Worm (Caenorhabditis elegans) whole organism, L1 larva: ENCODE results near the gene nono-1.

Source experiments
- C16A3.4 ChIP-seq: fragments of 150-350 bp; optimal IDR thresholded peaks from 2 replicates; lab custom pipeline; 2014; ENCODE audit warnings: missing biosample characterization, missing genetic modification characterization
- Y116A8C.19 ChIP-seq: sonication (generic microtip); optimal IDR thresholded peaks from 2 replicates; lab custom pipeline; 2016; ENCODE audit warnings: missing compliant biosample characterization, missing genetic modification characterization, borderline replicate concordance
- aha-1 ChIP-seq: fragments of 150-350 bp; optimal IDR thresholded peaks from 2 replicates; lab custom pipeline; 2014; ENCODE audit warnings: missing biosample characterization, missing genetic modification characterization
- alr-1 ChIP-seq: fragments of 200-800 bp; sonication (Bioruptor generic); optimal IDR thresholded peaks from 2 replicates; lab custom pipeline; 2018; ENCODE audit warnings: borderline replicate concordance, mild to moderate bottlenecking, missing genetic modification characterization, missing compliant biosample characterization
- aly-2 ChIP-seq: fragments of 150-350 bp; optimal IDR thresholded peaks from 2 replicates; lab custom pipeline; 2014; ENCODE audit warnings: missing biosample characterization, missing genetic modification characterization
- ama-1 ChIP-seq: fragments of 150-350 bp; optimal IDR thresholded peaks from 2 replicates; lab custom pipeline; 2014
- ceh-8 ChIP-seq: fragments of 200-800 bp; sonication (Bioruptor generic); optimal IDR thresholded peaks from 2 replicates; lab custom pipeline; 2018; ENCODE audit warnings: mild to moderate bottlenecking, missing genetic modification characterization, moderate library complexity, missing compliant biosample characterization
- ceh-88 ChIP-seq: fragments of 200-800 bp; sonication (Bioruptor generic); IDR thresholded peaks from 2 replicates; pipeline ENCODE4 v1.3.6; 2022; ENCODE audit warnings: missing genetic modification characterization, missing compliant biosample characterization
- ces-1 ChIP-seq: fragments of 150-350 bp; optimal IDR thresholded peaks from 2 replicates; lab custom pipeline; 2014; ENCODE audit warnings: missing biosample characterization, missing genetic modification reagents, missing genetic modification characterization
- dsc-1 ChIP-seq: sonication (generic microtip); optimal IDR thresholded peaks from 2 replicates; lab custom pipeline; 2016; ENCODE audit warnings: mild to moderate bottlenecking, missing genetic modification characterization, missing compliant biosample characterization
- efl-1 ChIP-seq, 4 experiments: fragments of 150-350 bp; optimal IDR thresholded peaks in 3 of 4; peaks in 1 of 4; 1 replicate in 1 of 4; 2 replicates in 3 of 4; lab custom pipeline; 2014; ENCODE audit warnings: missing biosample characterization in 2 of 4, missing genetic modification characterization in 2 of 4, missing genetic modification reagents in 2 of 4
- efl-3 ChIP-seq: fragments of 200-800 bp; sonication (Bioruptor generic); optimal IDR thresholded peaks from 2 replicates; lab custom pipeline; 2018; ENCODE audit warnings: mild to moderate bottlenecking, missing genetic modification characterization, missing compliant biosample characterization
- egl-27 ChIP-seq, 2 experiments: fragments of 150-350 bp in 1 of 2; sonication (generic microtip); optimal IDR thresholded peaks; 3 replicates each; lab custom pipeline; 2017 to 2018; ENCODE audit warnings: missing biosample characterization in 2 of 2, missing genetic modification characterization in 2 of 2, missing genetic modification reagents in 2 of 2
- elt-2 ChIP-seq: sonication (generic microtip); optimal IDR thresholded peaks from 2 replicates; lab custom pipeline; 2016; ENCODE audit warnings: missing genetic modification characterization, mild to moderate bottlenecking, inconsistent platforms, missing compliant biosample characterization, missing genetic modification reagents
- elt-3 ChIP-seq, 6 experiments: fragments of 150-350 bp in 1 of 6; sonication (generic microtip); optimal IDR thresholded peaks; 2 replicates each; lab custom pipeline; 2017 to 2018; ENCODE audit warnings: missing biosample characterization in 6 of 6, missing genetic modification characterization in 6 of 6, inconsistent platforms in 1 of 6
- ets-5 ChIP-seq: fragments of 200-800 bp; sonication (Bioruptor generic); IDR thresholded peaks from 2 replicates; pipeline ENCODE4 v1.3.6; 2022; ENCODE audit warnings: missing genetic modification characterization, missing compliant biosample characterization
- fkh-10 ChIP-seq: sonication (generic microtip); optimal IDR thresholded peaks from 2 replicates; lab custom pipeline; 2017; ENCODE audit warnings: missing biosample characterization, missing genetic modification reagents, missing genetic modification characterization
- fkh-4 ChIP-seq: sonication (generic microtip); optimal IDR thresholded peaks from 2 replicates; lab custom pipeline; 2016; ENCODE audit warnings: missing compliant biosample characterization, missing genetic modification characterization, borderline replicate concordance
- fkh-8 ChIP-seq: sonication (generic microtip); optimal IDR thresholded peaks from 2 replicates; lab custom pipeline; 2016; ENCODE audit warnings: mild to moderate bottlenecking, missing genetic modification characterization, missing compliant biosample characterization
- fos-1 ChIP-seq: fragments of 150-350 bp; optimal IDR thresholded peaks from 2 replicates; lab custom pipeline; 2014; ENCODE audit warnings: missing biosample characterization, missing genetic modification characterization
- hlh-4 ChIP-seq: sonication (generic microtip); optimal IDR thresholded peaks from 2 replicates; lab custom pipeline; 2016; ENCODE audit warnings: mild to moderate bottlenecking, missing genetic modification characterization, missing compliant biosample characterization
- hpl-2 ChIP-seq: fragments of 150-350 bp; optimal IDR thresholded peaks from 2 replicates; lab custom pipeline; 2014; ENCODE audit warnings: missing biosample characterization, missing genetic modification reagents, missing genetic modification characterization
- isw-1 ChIP-seq: fragments of 200-800 bp; sonication (Bioruptor generic); IDR thresholded peaks from 2 replicates; pipeline ENCODE4 v1.3.6; 2022; ENCODE audit warnings: missing genetic modification characterization, missing compliant biosample characterization
- lin-39 ChIP-seq: fragments of 150-350 bp; optimal IDR thresholded peaks from 2 replicates; lab custom pipeline; 2014; ENCODE audit warnings: missing biosample characterization, missing genetic modification reagents, missing genetic modification characterization
- mab-9 ChIP-seq: fragments of 200-800 bp; sonication (Bioruptor generic); IDR thresholded peaks from 2 replicates; pipeline ENCODE4 v1.3.6; 2022; ENCODE audit warnings: missing genetic modification reagents, missing genetic modification characterization, missing compliant biosample characterization
- mdl-1 ChIP-seq, 2 experiments: fragments of 150-350 bp; optimal IDR thresholded peaks; 2 replicates each; lab custom pipeline; 2014 to 2017; ENCODE audit warnings: missing biosample characterization in 2 of 2, missing genetic modification characterization in 2 of 2, inconsistent platforms in 1 of 2
- mep-1 ChIP-seq: fragments of 150-350 bp; optimal IDR thresholded peaks from 2 replicates; lab custom pipeline; 2014; ENCODE audit warnings: missing biosample characterization, missing genetic modification characterization
- nhr-20 ChIP-seq: sonication (generic microtip); optimal IDR thresholded peaks from 2 replicates; lab custom pipeline; 2016; ENCODE audit warnings: mild to moderate bottlenecking, missing genetic modification characterization, missing compliant biosample characterization
- nhr-237 ChIP-seq: fragments of 150-350 bp; optimal IDR thresholded peaks from 2 replicates; lab custom pipeline; 2014; ENCODE audit warnings: missing biosample characterization, missing genetic modification characterization
- nhr-28 ChIP-seq: fragments of 150-350 bp; optimal IDR thresholded peaks from 2 replicates; lab custom pipeline; 2014; ENCODE audit warnings: missing biosample characterization, missing genetic modification characterization
- nhr-47 ChIP-seq: sonication (generic microtip); optimal IDR thresholded peaks from 2 replicates; lab custom pipeline; 2016; ENCODE audit warnings: mild to moderate bottlenecking, missing genetic modification characterization, moderate library complexity, missing compliant biosample characterization
- nhr-71 ChIP-seq: sonication (generic microtip); optimal IDR thresholded peaks from 2 replicates; lab custom pipeline; 2016; ENCODE audit warnings: mild to moderate bottlenecking, missing genetic modification characterization, moderate library complexity, missing compliant biosample characterization
- nhr-76 ChIP-seq: sonication (generic microtip); optimal IDR thresholded peaks from 2 replicates; lab custom pipeline; 2017; ENCODE audit warnings: missing biosample characterization, missing genetic modification characterization
- nhr-84 ChIP-seq: sonication (generic microtip); optimal IDR thresholded peaks from 2 replicates; lab custom pipeline; 2017; ENCODE audit warnings: missing biosample characterization, missing genetic modification characterization
- nhr-90 ChIP-seq: sonication (generic microtip); optimal IDR thresholded peaks from 2 replicates; lab custom pipeline; 2016; ENCODE audit warnings: mild to moderate bottlenecking, missing genetic modification characterization, missing compliant biosample characterization; ENCODE audit not compliant: poor library complexity
- pag-3 ChIP-seq: sonication (generic microtip); optimal IDR thresholded peaks from 2 replicates; lab custom pipeline; 2017; ENCODE audit warnings: missing genetic modification characterization, mild to moderate bottlenecking, missing compliant biosample characterization, antibody characterized with exemption, borderline replicate concordance; ENCODE audit not compliant: insufficient read depth
- pqm-1 ChIP-seq: sonication (generic microtip); optimal IDR thresholded peaks from 3 replicates; lab custom pipeline; 2017; ENCODE audit warnings: missing biosample characterization, missing genetic modification characterization
- snpc-4 ChIP-seq: fragments of 150-350 bp; optimal IDR thresholded peaks from 2 replicates; lab custom pipeline; 2014; ENCODE audit warnings: missing biosample characterization, missing genetic modification characterization
- snu-23 ChIP-seq: sonication (generic microtip); optimal IDR thresholded peaks from 2 replicates; lab custom pipeline; 2016; ENCODE audit warnings: missing genetic modification characterization, missing compliant biosample characterization
- sox-4 ChIP-seq: sonication (generic microtip); optimal IDR thresholded peaks from 2 replicates; lab custom pipeline; 2016; ENCODE audit warnings: missing genetic modification characterization, missing compliant biosample characterization
- sptf-1 ChIP-seq: fragments of 150-350 bp; optimal IDR thresholded peaks from 2 replicates; lab custom pipeline; 2014; ENCODE audit warnings: missing biosample characterization, missing genetic modification characterization
- swsn-7 ChIP-seq: sonication (generic microtip); optimal IDR thresholded peaks from 2 replicates; lab custom pipeline; 2016; ENCODE audit warnings: missing genetic modification characterization, missing compliant biosample characterization
- tbx-2 ChIP-seq: sonication (generic microtip); optimal IDR thresholded peaks from 2 replicates; lab custom pipeline; 2016; ENCODE audit warnings: missing genetic modification characterization, missing compliant biosample characterization
- unc-130 ChIP-seq: fragments of 150-350 bp; optimal IDR thresholded peaks from 2 replicates; lab custom pipeline; 2017; ENCODE audit warnings: missing biosample characterization, missing genetic modification characterization, inconsistent platforms
- unc-30 ChIP-seq: sonication (generic microtip); optimal IDR thresholded peaks from 2 replicates; lab custom pipeline; 2017; ENCODE audit warnings: missing biosample characterization, missing genetic modification characterization
- unc-86 ChIP-seq: sonication (generic microtip); optimal IDR thresholded peaks from 2 replicates; lab custom pipeline; 2016; ENCODE audit warnings: missing genetic modification characterization, missing compliant biosample characterization
- unc-98 ChIP-seq: fragments of 200-800 bp; sonication (Bioruptor generic); IDR thresholded peaks from 2 replicates; pipeline ENCODE4 v1.3.6; 2022; ENCODE audit warnings: missing genetic modification characterization, missing compliant biosample characterization
- vab-15 ChIP-seq: sonication (generic microtip); optimal IDR thresholded peaks from 2 replicates; lab custom pipeline; 2017; ENCODE audit warnings: missing genotype, mild to moderate bottlenecking, missing genetic modification characterization, missing compliant biosample characterization
- xbp-1 ChIP-seq: sonication (generic microtip); optimal IDR thresholded peaks from 2 replicates; lab custom pipeline; 2016; ENCODE audit warnings: missing genetic modification characterization, missing compliant biosample characterization
- zag-1 ChIP-seq: fragments of 150-350 bp; optimal IDR thresholded peaks from 2 replicates; lab custom pipeline; 2014; ENCODE audit warnings: missing biosample characterization, missing genetic modification characterization
- zip-4 ChIP-seq: fragments of 200-800 bp; sonication (Bioruptor generic); optimal IDR thresholded peaks from 2 replicates; lab custom pipeline; 2018; ENCODE audit warnings: mild to moderate bottlenecking, missing genetic modification characterization, moderate library complexity, missing compliant biosample characterization

Gene nono-1

ce11 chrIII:5925724-5926123 is 32.3 kb downstream of the nono-1 start, which contains the start of the genes dnc-2 and bcl-7 (continued):
- TF ChIP-seq nhr-90 (tag; lab: Kevin White, UChicago) (peak; percentile 31), elt-3 (tag; optimal IDR thresholded peaks at IDR 0.05; lab: Kevin White, UChicago) (peak in 2 of 6 experiments; percentile 18 to 36), nhr-20 (tag; lab: Kevin White, UChicago) (peak; percentile 65), unc-130 (tag; lab: Kevin White, UChicago) (no peak), fkh-8 (tag; lab: Kevin White, UChicago) (no peak), ces-1 (no peak), nhr-84 (tag; lab: Kevin White, UChicago) (no peak), alr-1 (tag; lab: Kevin White, UChicago) (no peak), nhr-76 (tag; lab: Kevin White, UChicago) (no peak), nhr-28 (no peak), sox-4 (tag; lab: Kevin White, UChicago) (no peak), aha-1 (tag; lab: Kevin White, UChicago) (no peak), C16A3.4 (tag; lab: Kevin White, UChicago) (peak; percentile 29), mep-1 (tag; lab: Kevin White, UChicago) (peak; percentile 59), unc-86 (tag; lab: Kevin White, UChicago) (peak; percentile 8), mdl-1 (tag; optimal IDR thresholded peaks at IDR 0.05; lab: Kevin White, UChicago) (peak in 1 of 2 experiments; percentile 21), unc-98 (GFP tag; lab: Robert Waterston, UW) (no peak), pqm-1 (tag; lab: Kevin White, UChicago) (no peak), pag-3 (tag; lab: Kevin White, UChicago) (no peak), snpc-4 (tag; lab: Kevin White, UChicago) (no peak), tbx-2 (tag; lab: Kevin White, UChicago) (peak; percentile 38), dsc-1 (tag; lab: Kevin White, UChicago) (peak; percentile 60), fkh-4 (tag; lab: Kevin White, UChicago) (no peak), aly-2 (no peak), efl-1 (optimal IDR thresholded peaks at IDR 0.05; lab: Kevin White, UChicago) (peak; percentile 70 to 79), efl-1 (GFP tag; optimal IDR thresholded peaks at IDR 0.05 in 1 of 2; lab: Kevin White, UChicago) (peak; percentile 66 to 92), ets-5 (GFP tag; lab: Robert Waterston, UW) (no peak), fos-1 (peak; percentile 31), mab-9 (no peak), vab-15 (tag; lab: Kevin White, UChicago) (no peak), xbp-1 (tag; lab: Kevin White, UChicago) (peak; percentile 57), elt-2 (tag; lab: Kevin White, UChicago) (peak; percentile 16), isw-1 (GFP tag; lab: Robert Waterston, UW) (no peak; the same call in 1 of the 2 replicates), sptf-1 (no peak), nhr-237 (tag; lab: Kevin White, UChicago) (no peak), ama-1 (no peak), swsn-7 (peak; percentile 63), efl-3 (no peak), snu-23 (GFP tag; lab: Kevin White, UChicago) (peak; percentile 75)

ce11 chrIII:5922236-5922635 is 35.8 kb downstream of the nono-1 start:
- TF ChIP-seq xbp-1 (tag; lab: Kevin White, UChicago) (no peak), sptf-1 (no peak), ets-5 (GFP tag; lab: Robert Waterston, UW) (no peak), vab-15 (tag; lab: Kevin White, UChicago) (no peak), hpl-2 (GFP tag; lab: Kevin White, UChicago) (no peak), ceh-8 (GFP tag; lab: Kevin White, UChicago) (no peak), zag-1 (tag; lab: Kevin White, UChicago) (no peak), fkh-10 (GFP tag; lab: Kevin White, UChicago) (no peak), ceh-88 (GFP tag; lab: Robert Waterston, UW) (no peak), zip-4 (GFP tag; lab: Kevin White, UChicago) (no peak), snu-23 (GFP tag; lab: Kevin White, UChicago) (peak; percentile 63), hlh-4 (tag; lab: Kevin White, UChicago) (no peak), fkh-4 (tag; lab: Kevin White, UChicago) (no peak), nhr-47 (no peak), unc-30 (no peak), nhr-28 (no peak), nhr-90 (tag; lab: Kevin White, UChicago) (peak; percentile 65), unc-98 (GFP tag; lab: Robert Waterston, UW) (no peak), unc-86 (tag; lab: Kevin White, UChicago) (no peak), nhr-71 (tag; lab: Kevin White, UChicago) (peak; percentile 74), egl-27 (tag; optimal IDR thresholded peaks at IDR 0.05; lab: Kevin White, UChicago) (no peak), ama-1 (no peak), nhr-76 (tag; lab: Kevin White, UChicago) (no peak), lin-39 (tag; lab: Kevin White, UChicago) (no peak), Y116A8C.19 (tag; lab: Kevin White, UChicago) (no peak)
